Worm (Caenorhabditis elegans): ENCODE measurements around the gene srw-16.

The srw-16 gene

ce11 chrV:15240215-15240614 is 34.4 kb downstream of the srw-16 start, which contains the start of gene srw-11 (continued):
- TF ChIP-seq mcd-1 (GFP tag; IDR thresholded peaks at IDR 0.05) (no peak), hlh-12 (tag; optimal IDR thresholded peaks at IDR 0.05) (no peak), xnd-1 (tag; optimal IDR thresholded peaks at IDR 0.05) (no peak), ztf-25 (GFP tag; IDR thresholded peaks at IDR 0.05) (no peak), dpl-1 (GFP tag; optimal IDR thresholded peaks at IDR 0.05) (no peak), rpc-1 (optimal IDR thresholded peaks at IDR 0.05) (no peak), rpc-1 (tag; optimal IDR thresholded peaks at IDR 0.05) (no peak), aptf-2 (GFP tag; conservative IDR thresholded peaks at IDR 0.05) (no peak)

- TF ChIP-seq hsf-1 (GFP tag; IDR thresholded peaks at IDR 0.05) (no peak), let-526 (GFP tag; IDR thresholded peaks at IDR 0.05) (no peak), bed-1 (GFP tag; IDR thresholded peaks at IDR 0.05) (no peak), ceh-100 (GFP tag; IDR thresholded peaks at IDR 0.05) (no peak), lin-54 (GFP tag; optimal IDR thresholded peaks at IDR 0.05) (no peak), F10E7.11 (tag; optimal IDR thresholded peaks at IDR 0.05) (no peak), rpc-1 (optimal IDR thresholded peaks at IDR 0.05) (no peak), rpc-1 (tag; optimal IDR thresholded peaks at IDR 0.05) (no peak), cebp-1 (GFP tag; IDR thresholded peaks at IDR 0.05) (no peak), cebp-1 (tag; optimal IDR thresholded peaks at IDR 0.05) (no peak), F33H1.4 (GFP tag; IDR thresholded peaks at IDR 0.05) (no peak), efl-1 (GFP tag; optimal IDR thresholded peaks at IDR 0.05) (no peak), ztf-25 (GFP tag; IDR thresholded peaks at IDR 0.05) (no peak), atf-7 (tag; optimal IDR thresholded peaks at IDR 0.05) (no peak), ccch-3 (GFP tag; optimal IDR thresholded peaks at IDR 0.05) (no peak), hlh-12 (tag; optimal IDR thresholded peaks at IDR 0.05) (no peak), tbp1 (GFP tag; optimal IDR thresholded peaks at IDR 0.05) (no peak), athp-1 (tag; optimal IDR thresholded peaks at IDR 0.05) (no peak), tlf-1 (GFP tag; optimal IDR thresholded peaks at IDR 0.05) (no peak)
These were observed 36.1 kb downstream of the srw-16 start, which contains the start of gene srw-12 for ce11 chrV:15238552-15238951. srw-12 (minus strand) TSS chrV:15238652.

ce11 chrV:15235661-15236060 is 39.0 kb downstream of the srw-16 start, which contains the start of gene nhr-164:
nhr-164 (minus strand) TSS chrV:15235761.
- TF ChIP-seq mes-4 (tag; optimal IDR thresholded peaks at IDR 0.05) (no peak), cebp-1 (GFP tag; IDR thresholded peaks at IDR 0.05) (no peak), cebp-1 (tag; optimal IDR thresholded peaks at IDR 0.05) (no peak), ztf-3 (GFP tag; optimal IDR thresholded peaks at IDR 0.05) (no peak), dpl-1 (GFP tag; optimal IDR thresholded peaks at IDR 0.05) (no peak), K12H6.12 (tag; optimal IDR thresholded peaks at IDR 0.05) (no peak)

- TF ChIP-seq die-1 (tag; optimal IDR thresholded peaks at IDR 0.05), result no peak
- TF ChIP-seq rcor-1 (GFP tag; IDR thresholded peaks at IDR 0.05), result no peak
- no peak for TF ChIP-seq hlh-12 (tag; optimal IDR thresholded peaks at IDR 0.05)
- TF ChIP-seq F37B4.10 (GFP tag; IDR thresholded peaks at IDR 0.05), result no peak
- no peak for TF ChIP-seq ccch-3 (GFP tag; optimal IDR thresholded peaks at IDR 0.05)
- no peak for TF ChIP-seq F39B2.1 (GFP tag; IDR thresholded peaks at IDR 0.05)
- no peak for TF ChIP-seq gei-17 (GFP tag; optimal IDR thresholded peaks at IDR 0.05)
- no peak for TF ChIP-seq ztf-25 (GFP tag; IDR thresholded peaks at IDR 0.05)
- TF ChIP-seq B0019.2 (GFP tag; conservative IDR thresholded peaks at IDR 0.05), result no peak
- TF ChIP-seq fkh-3 (tag; optimal IDR thresholded peaks at IDR 0.05), result no peak
- TF ChIP-seq C17E4.6 (GFP tag; IDR thresholded peaks at IDR 0.05), result no peak
- no peak for TF ChIP-seq tbp1 (GFP tag; optimal IDR thresholded peaks at IDR 0.05)
- no peak for TF ChIP-seq ztf-18 (tag; optimal IDR thresholded peaks at IDR 0.05)
- no peak for TF ChIP-seq cebp-2 (GFP tag; IDR thresholded peaks at IDR 0.05)
- TF ChIP-seq B0336.3 (GFP tag; IDR thresholded peaks at IDR 0.05), result no peak
- TF ChIP-seq bed-1 (GFP tag; IDR thresholded peaks at IDR 0.05), result no peak
- no peak for TF ChIP-seq lsl-1 (GFP tag; optimal IDR thresholded peaks at IDR 0.05)
- TF ChIP-seq F52B5.7 (tag; optimal IDR thresholded peaks at IDR 0.05), result no peak
- TF ChIP-seq aptf-3 (GFP tag; IDR thresholded peaks at IDR 0.05), result no peak
- no peak for TF ChIP-seq ceh-91 (GFP tag; IDR thresholded peaks at IDR 0.05)
These were observed 42.5 kb downstream of the srw-16 start, which contains the start of gene srw-13 for ce11 chrV:15232200-15232599. srw-13 (plus strand) TSS chrV:15232500.

Measured in whole organism, young adult.